Fruit fly (Drosophila melanogaster) whole organism, embryonic: ENCODE data around the gene Arp10.

Experiments
- CG10267 ChIP-seq: fragments of 200-800 bp; sonication (Bioruptor generic); optimal IDR thresholded peaks from 2 replicates; lab custom pipeline; 2018; ENCODE audit warnings: missing biosample characterization, mild to moderate bottlenecking, missing genetic modification characterization, moderate library complexity
- CG11398 ChIP-seq: fragments of 200-800 bp; sonication (Bioruptor generic); optimal IDR thresholded peaks from 2 replicates; lab custom pipeline; 2016; ENCODE audit warnings: missing biosample characterization, missing genetic modification characterization
- CG13296 ChIP-seq: fragments of 200-800 bp; sonication (Bioruptor generic); optimal IDR thresholded peaks from 3 replicates; lab custom pipeline; 2018; ENCODE audit warnings: missing biosample characterization, mild to moderate bottlenecking, missing genetic modification characterization
- CG13624 ChIP-seq: fragments of 200-800 bp; sonication (Bioruptor generic); optimal IDR thresholded peaks from 2 replicates; lab custom pipeline; 2016; ENCODE audit warnings: missing biosample characterization, missing genetic modification characterization
- CG14860 ChIP-seq: fragments of 200-800 bp; sonication (Bioruptor generic); IDR thresholded peaks from 3 replicates; pipeline ENCODE4 v1.3.6; 2022; ENCODE audit warnings: missing biosample characterization, missing genetic modification characterization; ENCODE audit not compliant: partially characterized antibody
- CG15073 ChIP-seq: fragments of 200-800 bp; sonication (Bioruptor generic); optimal IDR thresholded peaks from 2 replicates; lab custom pipeline; 2016; ENCODE audit warnings: missing biosample characterization, missing genetic modification characterization
- CG15601 ChIP-seq: fragments of 200-800 bp; sonication (Bioruptor generic); optimal IDR thresholded peaks from 3 replicates; lab custom pipeline; 2019; ENCODE audit warnings: missing biosample characterization, mild to moderate bottlenecking, missing genetic modification characterization, moderate library complexity
- CG17186 ChIP-seq: fragments of 200-800 bp; sonication (Bioruptor generic); optimal IDR thresholded peaks from 3 replicates; lab custom pipeline; 2017; ENCODE audit warnings: missing biosample characterization, missing genetic modification reagents, missing genetic modification characterization
- CG1792 ChIP-seq: fragments of 200-800 bp; sonication (Bioruptor generic); optimal IDR thresholded peaks from 2 replicates; lab custom pipeline; 2016; ENCODE audit warnings: missing biosample characterization, missing genetic modification characterization
- CG18764 ChIP-seq: fragments of 200-800 bp; sonication (Bioruptor generic); optimal IDR thresholded peaks from 3 replicates; lab custom pipeline; 2016; ENCODE audit warnings: missing biosample characterization, missing genetic modification characterization
- CG2129 ChIP-seq: fragments of 200-800 bp; sonication (Bioruptor generic); IDR thresholded peaks from 2 replicates; pipeline ENCODE4 v1.3.6; 2022; ENCODE audit warnings: missing biosample characterization, missing genetic modification characterization; ENCODE audit not compliant: partially characterized antibody
- CG2199 ChIP-seq: fragments of 200-800 bp; sonication (Bioruptor generic); IDR thresholded peaks from 3 replicates; pipeline ENCODE4 v1.3.6; 2022; ENCODE audit warnings: missing biosample characterization, missing genetic modification characterization
- CG2889 ChIP-seq: fragments of 200-800 bp; sonication (Bioruptor generic); IDR thresholded peaks from 3 replicates; pipeline ENCODE4 v1.3.6; 2022; ENCODE audit warnings: missing biosample characterization, missing genetic modification characterization
- CG30403 ChIP-seq: fragments of 200-800 bp; sonication (Bioruptor generic); optimal IDR thresholded peaks from 3 replicates; lab custom pipeline; 2016; ENCODE audit warnings: missing biosample characterization, missing genetic modification characterization
- CG3163 ChIP-seq: fragments of 200-800 bp; sonication (Bioruptor generic); optimal IDR thresholded peaks from 3 replicates; lab custom pipeline; 2016; ENCODE audit warnings: missing biosample characterization, missing genetic modification characterization
- CG42726 ChIP-seq: fragments of 200-800 bp; sonication (Bioruptor generic); IDR thresholded peaks from 2 replicates; pipeline ENCODE4 v1.3.6; 2022; ENCODE audit warnings: missing biosample characterization, missing genetic modification characterization; ENCODE audit not compliant: partially characterized antibody
- CG5953 ChIP-seq: fragments of 200-800 bp; sonication (Bioruptor generic); IDR thresholded peaks from 2 replicates; pipeline ENCODE4 v1.3.6; 2022; ENCODE audit warnings: missing biosample characterization, missing genetic modification characterization
- CG6854 ChIP-seq: fragments of 200-800 bp; sonication (Bioruptor generic); optimal IDR thresholded peaks from 3 replicates; lab custom pipeline; 2017; ENCODE audit warnings: missing biosample characterization, mild to moderate bottlenecking, missing genetic modification characterization
- CG7357 ChIP-seq: fragments of 200-800 bp; sonication (Bioruptor generic); IDR thresholded peaks from 3 replicates; pipeline ENCODE4 v1.3.6; 2022; ENCODE audit warnings: missing biosample characterization, missing genetic modification characterization
- CG8089 ChIP-seq: fragments of 200-800 bp; sonication (Bioruptor generic); optimal IDR thresholded peaks from 3 replicates; lab custom pipeline; 2016; ENCODE audit warnings: missing biosample characterization, missing genetic modification characterization
- CG9797 ChIP-seq: fragments of 200-800 bp; sonication (Bioruptor generic); optimal IDR thresholded peaks from 3 replicates; lab custom pipeline; 2018; ENCODE audit warnings: missing biosample characterization, mild to moderate bottlenecking, missing genetic modification characterization
- Chrac-16 ChIP-seq: fragments of 200-800 bp; sonication (Bioruptor generic); optimal IDR thresholded peaks from 3 replicates; lab custom pipeline; 2016; ENCODE audit warnings: missing biosample characterization, missing genetic modification characterization
- D ChIP-seq, 2 experiments: fragments of 200-800 bp in 1 of 2; fragments of >200 bp in 1 of 2; sonication (Bioruptor generic) in 1 of 2; optimal IDR thresholded peaks; 2 replicates in 1 of 2; 3 replicates in 1 of 2; lab custom pipeline; 2017; ENCODE audit warnings: mild to moderate bottlenecking in 1 of 2, missing biosample characterization in 1 of 2, missing genetic modification characterization in 1 of 2, missing genetic modification reagents in 1 of 2
- D19A ChIP-seq: fragments of 200-800 bp; optimal IDR thresholded peaks from 3 replicates; lab custom pipeline; 2019; ENCODE audit warnings: missing biosample characterization, mild to moderate bottlenecking, missing genetic modification characterization, moderate library complexity
- ERR ChIP-seq: fragments of 200-800 bp; sonication (Bioruptor generic); optimal IDR thresholded peaks from 2 replicates; lab custom pipeline; 2016; ENCODE audit warnings: missing biosample characterization, missing genetic modification characterization
- Elba2 ChIP-seq: fragments of 200-800 bp; sonication (Bioruptor generic); optimal IDR thresholded peaks from 3 replicates; lab custom pipeline; 2016; ENCODE audit warnings: missing biosample characterization, missing genetic modification characterization
- Ets65A ChIP-seq: fragments of 200-800 bp; sonication (Bioruptor generic); peaks from one replicate; lab custom pipeline; 2016; ENCODE audit warnings: missing biosample characterization, missing genetic modification characterization
- HLH4C ChIP-seq: fragments of 200-800 bp; sonication (Bioruptor generic); IDR thresholded peaks from 3 replicates; pipeline ENCODE4 v1.3.6; 2022; ENCODE audit warnings: missing biosample characterization, missing genetic modification characterization; ENCODE audit not compliant: partially characterized antibody
- MBD-R2 ChIP-seq: fragments of 200-800 bp; sonication (Bioruptor generic); IDR thresholded peaks from 2 replicates; pipeline ENCODE4 v1.3.6; 2022; ENCODE audit warnings: missing biosample characterization, missing genetic modification characterization
- NfI ChIP-seq: fragments of 200-800 bp; sonication (Bioruptor generic); optimal IDR thresholded peaks from 3 replicates; lab custom pipeline; 2018; ENCODE audit warnings: missing biosample characterization, mild to moderate bottlenecking, missing genetic modification characterization, moderate library complexity
- Optix ChIP-seq: fragments of 200-800 bp; sonication (Bioruptor generic); IDR thresholded peaks from 3 replicates; pipeline ENCODE4 v1.3.6; 2022; ENCODE audit warnings: missing biosample characterization, missing genetic modification characterization
- Poxn ChIP-seq: fragments of 200-800 bp; sonication (Bioruptor generic); IDR thresholded peaks from 2 replicates; pipeline ENCODE4 v1.3.6; 2022; ENCODE audit warnings: missing biosample characterization, missing genetic modification characterization
- ara ChIP-seq: fragments of 200-800 bp; sonication (Bioruptor generic); IDR thresholded peaks from 2 replicates; pipeline ENCODE4 v1.3.6; 2022; ENCODE audit warnings: missing biosample characterization, missing genetic modification characterization
- ato ChIP-seq: fragments of 200-800 bp; sonication (Bioruptor generic); IDR thresholded peaks from 2 replicates; pipeline ENCODE4 v1.3.6; 2022; ENCODE audit warnings: missing biosample characterization, missing genetic modification characterization; ENCODE audit not compliant: partially characterized antibody
- esg ChIP-seq: fragments of 200-800 bp; sonication (Bioruptor generic); conservative IDR thresholded peaks from 2 replicates; pipeline ENCODE4 v1.3.6; 2022; ENCODE audit warnings: missing biosample characterization, missing genetic modification characterization
- fu2 ChIP-seq: fragments of 200-800 bp; sonication (Bioruptor generic); optimal IDR thresholded peaks from 2 replicates; lab custom pipeline; 2016; ENCODE audit warnings: missing biosample characterization, missing genetic modification characterization
- gcm ChIP-seq: fragments of 200-800 bp; sonication (Bioruptor generic); optimal IDR thresholded peaks from 2 replicates; lab custom pipeline; 2019; ENCODE audit warnings: missing biosample characterization, mild to moderate bottlenecking, missing genetic modification characterization, moderate library complexity
- nerfin-1 ChIP-seq: fragments of 200-800 bp; sonication (Bioruptor generic); optimal IDR thresholded peaks from 3 replicates; lab custom pipeline; 2019; ENCODE audit warnings: missing biosample characterization, mild to moderate bottlenecking, missing genetic modification characterization, moderate library complexity
- odd ChIP-seq: fragments of 200-800 bp; sonication (Bioruptor generic); optimal IDR thresholded peaks from 2 replicates; lab custom pipeline; 2017; ENCODE audit warnings: missing biosample characterization, mild to moderate bottlenecking, missing genetic modification characterization
- phol ChIP-seq: fragments of 200-800 bp; sonication (Bioruptor generic); optimal IDR thresholded peaks from 3 replicates; lab custom pipeline; 2018; ENCODE audit warnings: missing biosample characterization, mild to moderate bottlenecking, missing genetic modification characterization, moderate library complexity
- pzg ChIP-seq: fragments of 200-800 bp; sonication (Bioruptor generic); optimal IDR thresholded peaks from 3 replicates; lab custom pipeline; 2018; ENCODE audit warnings: missing biosample characterization, mild to moderate bottlenecking, missing genetic modification characterization, moderate library complexity
- repo ChIP-seq: fragments of 200-800 bp; sonication (Bioruptor generic); optimal IDR thresholded peaks from 2 replicates; lab custom pipeline; 2016; ENCODE audit warnings: missing biosample characterization, missing genetic modification characterization
- sc ChIP-seq, 3 experiments: fragments of >200 bp in 2 of 3; fragments of 200-800 bp in 1 of 3; sonication (Bioruptor generic) in 1 of 3; optimal IDR thresholded peaks; 2 replicates in 2 of 3; 3 replicates in 1 of 3; lab custom pipeline; 2017; ENCODE audit warnings: mild to moderate bottlenecking in 1 of 3, missing biosample characterization in 1 of 3, missing genetic modification characterization in 1 of 3, missing genetic modification reagents in 1 of 3
- schlank ChIP-seq: fragments of 200-800 bp; sonication (Bioruptor generic); optimal IDR thresholded peaks from 2 replicates; lab custom pipeline; 2018; ENCODE audit warnings: missing biosample characterization, mild to moderate bottlenecking, missing genetic modification characterization
- tio ChIP-seq: fragments of 200-800 bp; sonication (Bioruptor generic); optimal IDR thresholded peaks from 2 replicates; lab custom pipeline; 2017; ENCODE audit warnings: missing biosample characterization, missing genetic modification characterization, inconsistent platforms
- z ChIP-seq: fragments of 200-800 bp; sonication (Bioruptor generic); IDR thresholded peaks from 3 replicates; pipeline ENCODE4 v1.3.6; 2022; ENCODE audit warnings: missing biosample characterization, missing genetic modification characterization
- zen ChIP-seq: fragments of 200-800 bp; sonication (Bioruptor generic); optimal IDR thresholded peaks from 3 replicates; lab custom pipeline; 2018; ENCODE audit warnings: missing biosample characterization, mild to moderate bottlenecking, missing genetic modification characterization, moderate library complexity
- zf30C ChIP-seq: fragments of 200-800 bp; sonication (Bioruptor generic); optimal IDR thresholded peaks from 3 replicates; lab custom pipeline; 2018; ENCODE audit warnings: missing biosample characterization, mild to moderate bottlenecking, missing genetic modification characterization
- zfh2 ChIP-seq: fragments of 200-800 bp; sonication (Bioruptor generic); optimal IDR thresholded peaks from 2 replicates; lab custom pipeline; 2016; ENCODE audit warnings: missing biosample characterization, missing genetic modification characterization

Arp10 gene

DNA sequence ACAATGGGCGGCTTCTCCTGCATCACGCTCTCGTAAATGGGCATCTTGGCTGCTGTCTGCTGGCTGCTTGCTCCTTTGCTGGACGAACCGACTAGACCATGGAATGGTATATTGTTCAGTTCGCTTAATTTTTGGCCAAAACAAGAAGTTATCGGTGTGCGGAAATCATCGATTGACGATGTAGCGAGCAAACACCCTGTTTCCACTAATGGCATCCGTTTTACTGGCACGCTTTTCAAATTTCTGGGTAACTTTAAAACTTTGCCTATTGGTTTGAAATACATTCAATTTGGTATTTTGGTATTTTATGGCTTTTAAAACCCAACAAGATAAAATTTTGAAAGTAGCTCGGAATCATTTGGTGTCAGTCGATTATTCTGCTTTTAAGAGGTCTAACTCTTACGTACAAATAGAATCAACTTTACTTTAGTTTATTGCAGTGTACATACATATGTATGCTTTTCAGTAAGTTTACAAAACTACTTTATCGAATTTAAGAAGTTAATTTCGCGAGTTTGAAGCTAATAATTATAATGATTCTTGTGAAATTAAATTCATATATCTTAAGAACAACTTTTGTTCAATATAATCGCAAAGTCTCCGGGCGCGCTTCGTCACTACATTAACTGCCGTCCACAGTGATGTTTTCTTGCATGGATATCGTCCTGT, at the start of gene Arp10 (continued):
- TF ChIP-seq CG30403 (GFP tag; lab: Kevin White, UChicago) = peak; percentile 23
- no peak for TF ChIP-seq CG13624 (GFP tag; lab: Kevin White, UChicago)
- TF ChIP-seq CG15601 = no peak
- TF ChIP-seq Poxn (GFP tag; lab: Robert Waterston, UW) = no peak
- no peak for TF ChIP-seq CG1792 (GFP tag; lab: Kevin White, UChicago)
- TF ChIP-seq CG9797 = peak; percentile 18
- no peak for TF ChIP-seq fu2 (GFP tag; lab: Kevin White, UChicago)
- no peak for TF ChIP-seq CG2889 (GFP tag; lab: Robert Waterston, UW)
- peak; percentile 26 for TF ChIP-seq CG10267
- TF ChIP-seq D19A (tag; lab: Kevin White, UChicago) = no peak
- TF ChIP-seq nerfin-1 = no peak
- TF ChIP-seq ara (GFP tag; lab: Robert Waterston, UW) = no peak
- TF ChIP-seq gcm (GFP tag; lab: Kevin White, UChicago) = no peak
- peak; percentile 56 for TF ChIP-seq Elba2 (GFP tag; lab: Kevin White, UChicago)
- TF ChIP-seq CG5953 (GFP tag; lab: Robert Waterston, UW) = no peak
- no peak for TF ChIP-seq repo
- TF ChIP-seq schlank (tag; lab: Kevin White, UChicago) = no peak
- TF ChIP-seq esg (GFP tag; lab: Robert Waterston, UW) = no peak
- peak; percentile 44 for TF ChIP-seq CG17186 (GFP tag; lab: Kevin White, UChicago)
- no peak for TF ChIP-seq Chrac-16
- no peak for TF ChIP-seq NfI (GFP tag; lab: Kevin White, UChicago)
- TF ChIP-seq zfh2 = peak; percentile 14
- TF ChIP-seq Optix (GFP tag; lab: Robert Waterston, UW) = no peak
- no peak for TF ChIP-seq D (optimal IDR thresholded peaks at IDR 0.05; lab: Kevin White, UChicago)
- no peak for TF ChIP-seq D (GFP tag; optimal IDR thresholded peaks at IDR 0.05; lab: Kevin White, UChicago)
- TF ChIP-seq CG13296 = no peak
- no peak for TF ChIP-seq odd
- TF ChIP-seq zf30C = peak; percentile 58
- peak; percentile 91 for TF ChIP-seq CG7357 (GFP tag; lab: Robert Waterston, UW)
- TF ChIP-seq CG2199 (GFP tag; lab: Robert Waterston, UW) = no peak
- TF ChIP-seq CG18764 (GFP tag; lab: Kevin White, UChicago) = peak; percentile 15
- TF ChIP-seq ERR (GFP tag; lab: Kevin White, UChicago) = no peak
- TF ChIP-seq CG42726 (GFP tag; lab: Robert Waterston, UW) = no peak
- TF ChIP-seq CG15073 = no peak
- TF ChIP-seq CG2129 (GFP tag; lab: Robert Waterston, UW) = no peak
- peak; percentile 73 for TF ChIP-seq MBD-R2 (GFP tag; lab: Robert Waterston, UW)
- TF ChIP-seq CG8089 = no peak
- TF ChIP-seq HLH4C = no peak
- no peak for TF ChIP-seq sc (optimal IDR thresholded peaks at IDR 0.05; lab: Kevin White, UChicago)
- TF ChIP-seq sc (GFP tag; optimal IDR thresholded peaks at IDR 0.05; lab: Kevin White, UChicago) = no peak
- TF ChIP-seq z (GFP tag; lab: Robert Waterston, UW) = no peak
- peak; percentile 40 for TF ChIP-seq phol (tag; lab: Kevin White, UChicago)
- TF ChIP-seq ato = peak; percentile 41; the same call in 1 of the 2 replicates
- TF ChIP-seq Ets65A (GFP tag; lab: Kevin White, UChicago) = peak; percentile 41
- no peak for TF ChIP-seq tio (GFP tag; lab: Kevin White, UChicago)
- peak; percentile 59 for TF ChIP-seq pzg (GFP tag; lab: Kevin White, UChicago)
- peak; percentile 23 for TF ChIP-seq CG3163
- TF ChIP-seq CG11398 (GFP tag; lab: Kevin White, UChicago) = no peak
- no peak for TF ChIP-seq CG6854 (GFP tag; lab: Kevin White, UChicago)
- no peak for TF ChIP-seq CG14860 (GFP tag; lab: Robert Waterston, UW)
- TF ChIP-seq zen (tag; lab: Kevin White, UChicago) = peak; percentile 21
